Worm (Caenorhabditis elegans): ENCODE data around the gene srsx-3.

Gene srsx-3

ce11 chrV:7954552-7954951 lies 17.5 kb upstream of the srsx-3 start, which contains the start of gene F26D11.13 (continued):
- TF ChIP-seq let-607 (tag; optimal IDR thresholded peaks at IDR 0.05) = no peak

- TF ChIP-seq ceh-27 (GFP tag; optimal IDR thresholded peaks at IDR 0.05) (no peak), egrh-3 (GFP tag; IDR thresholded peaks at IDR 0.05) (no peak), ztf-26 (tag; optimal IDR thresholded peaks at IDR 0.05) (no peak), cebp-1 (GFP tag; IDR thresholded peaks at IDR 0.05) (no peak), cebp-1 (tag; optimal IDR thresholded peaks at IDR 0.05) (no peak), snpc-1.3 (tag; optimal IDR thresholded peaks at IDR 0.05; ENCODE audit: insufficient read depth) (no peak), F52B5.7 (tag; optimal IDR thresholded peaks at IDR 0.05) (no peak), tbp1 (GFP tag; optimal IDR thresholded peaks at IDR 0.05) (no peak), B0019.2 (GFP tag; conservative IDR thresholded peaks at IDR 0.05) (no peak), F55B11.4 (tag; optimal IDR thresholded peaks at IDR 0.05; ENCODE audit: borderline replicate concordance, insufficient read depth) (no peak), ztf-6 (GFP tag; IDR thresholded peaks at IDR 0.05) (no peak), attf-5 (GFP tag; optimal IDR thresholded peaks at IDR 0.05) (no peak), F57A8.1 (GFP tag; optimal IDR thresholded peaks at IDR 0.05) (no peak), ceh-100 (GFP tag; IDR thresholded peaks at IDR 0.05) (no peak)
Observed at ce11 chrV:7952855-7953254, 15.8 kb upstream of the srsx-3 start, which contains the start of gene clec-216. TSS of gene clec-216 (minus strand) at chrV:7952955.

- no peak for TF ChIP-seq lin-54 (GFP tag; optimal IDR thresholded peaks at IDR 0.05)
- TF ChIP-seq D2030.7 (GFP tag; IDR thresholded peaks at IDR 0.05) = no peak
- no peak for TF ChIP-seq repo-1 (tag; optimal IDR thresholded peaks at IDR 0.05)
- no peak for TF ChIP-seq ztf-3 (GFP tag; optimal IDR thresholded peaks at IDR 0.05)
- TF ChIP-seq lin-26 (GFP tag; IDR thresholded peaks at IDR 0.05) = no peak
- no peak for TF ChIP-seq aptf-3 (GFP tag; IDR thresholded peaks at IDR 0.05)
- no peak for TF ChIP-seq tbp1 (GFP tag; optimal IDR thresholded peaks at IDR 0.05)
- no peak for TF ChIP-seq let-526 (GFP tag; IDR thresholded peaks at IDR 0.05)
- TF ChIP-seq athp-1 (tag; optimal IDR thresholded peaks at IDR 0.05) = no peak
- no peak for TF ChIP-seq K12H6.12 (tag; optimal IDR thresholded peaks at IDR 0.05)
- no peak for TF ChIP-seq F57C9.4 (tag; optimal IDR thresholded peaks at IDR 0.05)
- no peak for TF ChIP-seq snpc-1.3 (tag; optimal IDR thresholded peaks at IDR 0.05; ENCODE audit: insufficient read depth)
- no peak for TF ChIP-seq ztf-18 (tag; optimal IDR thresholded peaks at IDR 0.05)
- no peak for TF ChIP-seq chd-7 (tag; optimal IDR thresholded peaks at IDR 0.05)
- TF ChIP-seq F22D6.2 (tag; optimal IDR thresholded peaks at IDR 0.05) = no peak
- no peak for TF ChIP-seq ceh-79 (tag; optimal IDR thresholded peaks at IDR 0.05)
- no peak for TF ChIP-seq ceh-91 (GFP tag; IDR thresholded peaks at IDR 0.05)
- no peak for TF ChIP-seq F37B4.10 (GFP tag; IDR thresholded peaks at IDR 0.05)
- no peak for TF ChIP-seq mxl-1 (tag; optimal IDR thresholded peaks at IDR 0.05)
Observed at ce11 chrV:7946229-7946628, 9.2 kb upstream of the srsx-3 start.

- TF ChIP-seq nfya-1 (tag; optimal IDR thresholded peaks at IDR 0.05; ENCODE audit: borderline replicate concordance, insufficient read depth) = no peak
- no peak for TF ChIP-seq athp-1 (tag; optimal IDR thresholded peaks at IDR 0.05)
- no peak for TF ChIP-seq lsl-1 (GFP tag; optimal IDR thresholded peaks at IDR 0.05)
- TF ChIP-seq aptf-3 (GFP tag; IDR thresholded peaks at IDR 0.05) = no peak
Observed at ce11 chrV:7943568-7943967, 6.5 kb upstream of the srsx-3 start, which contains the start of gene Y97E10B.1. TSS of gene Y97E10B.1 (plus strand) at chrV:7943868.
